Worm (Caenorhabditis elegans) whole organism, L2 larva: ENCODE data around the gene clec-262.

Experiments used
- C34F6.9 ChIP-seq: fragments of 150-350 bp; optimal IDR thresholded peaks from 2 replicates; lab custom pipeline; 2014; ENCODE audit warnings: missing biosample characterization, missing genetic modification characterization
- ama-1 ChIP-seq: fragments of 150-350 bp; optimal IDR thresholded peaks from 2 replicates; lab custom pipeline; 2018; ENCODE audit warnings: inconsistent platforms
- ceh-82 ChIP-seq: fragments of 150-350 bp; optimal IDR thresholded peaks from 2 replicates; lab custom pipeline; 2014; ENCODE audit warnings: missing biosample characterization, missing genetic modification characterization
- lsy-2 ChIP-seq, 2 experiments: fragments of 150-350 bp in 1 of 2; sonication (generic microtip) in 1 of 2; optimal IDR thresholded peaks; 2 replicates each; lab custom pipeline; 2014 to 2017; ENCODE audit warnings: missing biosample characterization in 2 of 2, missing genetic modification characterization in 2 of 2
- nhr-237 ChIP-seq: fragments of 150-350 bp; optimal IDR thresholded peaks from 2 replicates; lab custom pipeline; 2014; ENCODE audit warnings: missing biosample characterization, missing genetic modification characterization
- nhr-25 ChIP-seq: fragments of 150-350 bp; sonication (generic microtip); optimal IDR thresholded peaks from 3 replicates; lab custom pipeline; 2014; ENCODE audit warnings: missing biosample characterization, missing genetic modification characterization
- unc-39 ChIP-seq: fragments of 150-350 bp; optimal IDR thresholded peaks from 2 replicates; lab custom pipeline; 2014; ENCODE audit warnings: missing biosample characterization, missing genetic modification characterization
- unc-62 ChIP-seq: fragments of 150-350 bp; optimal IDR thresholded peaks from 2 replicates; lab custom pipeline; 2014; ENCODE audit warnings: missing biosample characterization, missing genetic modification reagents, missing genetic modification characterization
- ztf-11 ChIP-seq: sonication (generic microtip); optimal IDR thresholded peaks from 2 replicates; lab custom pipeline; 2017; ENCODE audit warnings: missing biosample characterization, missing genetic modification characterization

DNA sequence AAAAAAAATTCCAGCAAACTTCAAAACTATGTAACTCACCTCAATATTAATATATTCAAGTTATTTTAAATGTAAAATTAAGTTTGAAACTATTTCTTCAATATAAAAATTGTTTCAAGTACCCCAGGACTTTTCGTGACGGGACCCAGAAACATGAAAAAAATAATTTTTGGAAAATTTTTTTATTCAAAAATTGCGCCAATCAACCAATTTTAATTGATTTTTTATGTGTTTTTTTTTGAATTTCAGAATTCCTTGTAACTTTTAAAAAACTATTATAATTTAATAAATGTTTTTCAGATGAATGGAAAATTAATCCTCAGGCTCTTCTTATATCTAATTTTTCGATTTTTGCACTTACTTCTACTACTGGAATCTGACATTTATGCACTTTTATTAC is 14.0 kb upstream of the clec-262 start, which contains the start of gene ZC15.5:
- TF ChIP-seq C34F6.9 (no peak), nhr-25 (tag; lab: Kevin White, UChicago) (no peak), unc-39 (no peak), lsy-2 (tag; optimal IDR thresholded peaks at IDR 0.05; lab: Kevin White, UChicago) (no peak), unc-62 (GFP tag; lab: Kevin White, UChicago) (no peak), ztf-11 (tag; lab: Kevin White, UChicago) (no peak), nhr-237 (tag; lab: Kevin White, UChicago) (no peak), ama-1 (lab: Kevin White, UChicago) (no peak), ceh-82 (tag; lab: Kevin White, UChicago) (no peak)
